Fruit fly (Drosophila melanogaster) whole organism, embryonic: ENCODE data around the gene Polr2I.

ENCODE experiments used
- Adf1 ChIP-seq: fragments of 200-800 bp; sonication (Bioruptor generic); IDR thresholded peaks from 2 replicates; pipeline ENCODE4 v1.3.6; 2022; ENCODE audit warnings: missing biosample characterization, missing genetic modification characterization
- Atf3 ChIP-seq: fragments of 200-800 bp; sonication (Bioruptor generic); optimal IDR thresholded peaks from 3 replicates; lab custom pipeline; 2016; ENCODE audit warnings: missing biosample characterization, missing genetic modification characterization
- CG11504 ChIP-seq: fragments of 200-800 bp; sonication (Bioruptor generic); optimal IDR thresholded peaks from 3 replicates; lab custom pipeline; 2019; ENCODE audit warnings: missing biosample characterization, mild to moderate bottlenecking, missing genetic modification characterization, moderate library complexity
- CG12659 ChIP-seq: fragments of 200-800 bp; sonication (Bioruptor generic); optimal IDR thresholded peaks from 3 replicates; lab custom pipeline; 2017; ENCODE audit warnings: mild to moderate bottlenecking, missing biosample characterization, missing genetic modification reagents, missing genetic modification characterization
- CG13624 ChIP-seq: fragments of 200-800 bp; sonication (Bioruptor generic); optimal IDR thresholded peaks from 2 replicates; lab custom pipeline; 2016; ENCODE audit warnings: missing biosample characterization, missing genetic modification characterization
- CG14965 ChIP-seq: fragments of 200-800 bp; sonication (Bioruptor generic); optimal IDR thresholded peaks from 2 replicates; lab custom pipeline; 2016; ENCODE audit warnings: missing biosample characterization, missing genetic modification characterization, borderline replicate concordance
- CG1602 ChIP-seq: fragments of 200-800 bp; sonication (Bioruptor generic); optimal IDR thresholded peaks from 3 replicates; lab custom pipeline; 2016; ENCODE audit warnings: missing biosample characterization, missing genetic modification characterization
- CG16779 ChIP-seq: fragments of 200-800 bp; sonication (Bioruptor generic); IDR thresholded peaks from 2 replicates; pipeline ENCODE4 v1.3.6; 2022; ENCODE audit warnings: missing biosample characterization, missing genetic modification characterization
- CG18262 ChIP-seq: fragments of 200-800 bp; optimal IDR thresholded peaks from 3 replicates; lab custom pipeline; 2019; ENCODE audit warnings: missing biosample characterization, mild to moderate bottlenecking, missing genetic modification characterization, moderate library complexity
- CG34376 ChIP-seq: fragments of 200-800 bp; sonication (Bioruptor generic); optimal IDR thresholded peaks from 2 replicates; lab custom pipeline; 2018; ENCODE audit warnings: missing biosample characterization, mild to moderate bottlenecking, missing genetic modification characterization
- CG3995 ChIP-seq: fragments of 200-800 bp; sonication (Bioruptor generic); optimal IDR thresholded peaks from 3 replicates; lab custom pipeline; 2016; ENCODE audit warnings: missing biosample characterization, missing genetic modification characterization
- CG6175 ChIP-seq: fragments of 200-800 bp; sonication (Bioruptor generic); IDR thresholded peaks from 3 replicates; pipeline ENCODE4 v1.3.6; 2022; ENCODE audit warnings: missing biosample characterization, missing genetic modification characterization
- CG6689 ChIP-seq: fragments of 200-800 bp; sonication (Bioruptor generic); IDR thresholded peaks from 2 replicates; pipeline ENCODE4 v1.3.6; 2022; ENCODE audit warnings: missing biosample characterization, missing genetic modification characterization
- CG7786 ChIP-seq: fragments of 200-800 bp; sonication (Bioruptor generic); optimal IDR thresholded peaks from 2 replicates; lab custom pipeline; 2016; ENCODE audit warnings: missing biosample characterization, missing genetic modification characterization
- CG9609 ChIP-seq: fragments of 200-800 bp; sonication (Bioruptor generic); optimal IDR thresholded peaks from 3 replicates; lab custom pipeline; 2016; ENCODE audit warnings: missing biosample characterization, missing genetic modification characterization
- CTCF ChIP-seq: fragments of 200-800 bp; sonication (Bioruptor generic); optimal IDR thresholded peaks from 2 replicates; lab custom pipeline; 2017; ENCODE audit warnings: missing biosample characterization, mild to moderate bottlenecking, missing genetic modification characterization, moderate library complexity
- Dad ChIP-seq: fragments of 200-800 bp; sonication (Bioruptor generic); optimal IDR thresholded peaks from 3 replicates; lab custom pipeline; 2016; ENCODE audit warnings: missing biosample characterization, missing genetic modification characterization
- Fer2 ChIP-seq: fragments of 200-800 bp; sonication (Bioruptor generic); optimal IDR thresholded peaks from 2 replicates; lab custom pipeline; 2018; ENCODE audit warnings: missing biosample characterization, mild to moderate bottlenecking, missing genetic modification characterization, moderate library complexity
- HmgD ChIP-seq: fragments of 200-800 bp; sonication (Bioruptor generic); optimal IDR thresholded peaks from 3 replicates; lab custom pipeline; 2016; ENCODE audit warnings: missing biosample characterization, missing genetic modification characterization
- HmgZ ChIP-seq: fragments of 200-800 bp; sonication (Bioruptor generic); optimal IDR thresholded peaks from 2 replicates; lab custom pipeline; 2018; ENCODE audit warnings: missing biosample characterization, mild to moderate bottlenecking, missing genetic modification characterization
- Med ChIP-seq: fragments of 200-800 bp; sonication (Bioruptor generic); peaks from one replicate; lab custom pipeline; 2016; ENCODE audit warnings: missing biosample characterization, missing genetic modification characterization, mild to moderate bottlenecking, inconsistent platforms, moderate library complexity
- Myb ChIP-seq: fragments of 200-800 bp; sonication (Bioruptor generic); optimal IDR thresholded peaks from 2 replicates; lab custom pipeline; 2016; ENCODE audit warnings: missing biosample characterization, missing genetic modification characterization
- Oaz ChIP-seq: fragments of 200-800 bp; sonication (Bioruptor generic); IDR thresholded peaks from 2 replicates; pipeline ENCODE4 v1.3.6; 2022; ENCODE audit warnings: missing biosample characterization, missing genetic modification characterization
- Oli ChIP-seq: fragments of 200-800 bp; sonication (Bioruptor generic); optimal IDR thresholded peaks from 2 replicates; lab custom pipeline; 2018; ENCODE audit warnings: missing biosample characterization, mild to moderate bottlenecking, missing genetic modification characterization, moderate library complexity
- Rx ChIP-seq: fragments of 200-800 bp; sonication (Bioruptor generic); IDR thresholded peaks from 2 replicates; pipeline ENCODE4 v1.3.6; 2022; ENCODE audit warnings: missing biosample characterization, missing genetic modification characterization
- Six4 ChIP-seq: fragments of 200-800 bp; sonication (Bioruptor generic); optimal IDR thresholded peaks from 2 replicates; lab custom pipeline; 2016; ENCODE audit warnings: missing biosample characterization, missing genetic modification characterization
- Sry-β ChIP-seq: fragments of 200-800 bp; sonication (Bioruptor generic); optimal IDR thresholded peaks from 2 replicates; lab custom pipeline; 2018; ENCODE audit warnings: missing biosample characterization, mild to moderate bottlenecking, missing genetic modification characterization, moderate library complexity
- Ssrp ChIP-seq: fragments of 200-800 bp; sonication (Bioruptor generic); optimal IDR thresholded peaks from 2 replicates; lab custom pipeline; 2018; ENCODE audit warnings: missing biosample characterization, mild to moderate bottlenecking, missing genetic modification characterization, moderate library complexity
- Stat92E ChIP-seq, 3 experiments: fragments of >200 bp in 2 of 3; fragments of 200-800 bp in 1 of 3; sonication (Bioruptor generic) in 1 of 3; optimal IDR thresholded peaks; 2 replicates each; lab custom pipeline; 2017 to 2019; ENCODE audit warnings: missing biosample characterization in 3 of 3, missing genetic modification characterization in 3 of 3, mild to moderate bottlenecking in 1 of 3, moderate library complexity in 1 of 3
- abd-A ChIP-seq: fragments of 200-800 bp; sonication (Bioruptor generic); optimal IDR thresholded peaks from 3 replicates; lab custom pipeline; 2019; ENCODE audit warnings: missing biosample characterization, mild to moderate bottlenecking, missing genetic modification characterization, moderate library complexity
- aop ChIP-seq: fragments of 200-800 bp; sonication (Bioruptor generic); IDR thresholded peaks from 2 replicates; pipeline ENCODE4 v1.3.6; 2022; ENCODE audit warnings: missing biosample characterization, missing genetic modification characterization
- bab2 ChIP-seq: fragments of 200-800 bp; sonication (Bioruptor generic); optimal IDR thresholded peaks from 2 replicates; lab custom pipeline; 2016; ENCODE audit warnings: missing biosample characterization, missing genetic modification characterization
- br ChIP-seq: fragments of >200 bp; optimal IDR thresholded peaks from 2 replicates; lab custom pipeline; 2017
- ci ChIP-seq: fragments of 200-800 bp; sonication (Bioruptor generic); IDR thresholded peaks from 3 replicates; pipeline ENCODE4 v1.3.6; 2022; ENCODE audit warnings: missing biosample characterization, missing genetic modification characterization
- crol ChIP-seq: fragments of 200-800 bp; sonication (Bioruptor generic); IDR thresholded peaks from 2 replicates; pipeline ENCODE4 v1.3.6; 2022; ENCODE audit warnings: missing biosample characterization, missing genetic modification characterization
- dan ChIP-seq: fragments of 200-800 bp; sonication (Bioruptor generic); IDR thresholded peaks from 2 replicates; pipeline ENCODE4 v1.3.6; 2022; ENCODE audit warnings: missing biosample characterization, missing genetic modification characterization
- ewg ChIP-seq: fragments of 200-800 bp; sonication (Bioruptor generic); optimal IDR thresholded peaks from 3 replicates; lab custom pipeline; 2017; ENCODE audit warnings: mild to moderate bottlenecking, missing biosample characterization, missing genetic modification reagents, missing genetic modification characterization
- h ChIP-seq: fragments of >200 bp; optimal IDR thresholded peaks from 2 replicates; lab custom pipeline; 2017
- inv ChIP-seq: fragments of 200-800 bp; sonication (Bioruptor generic); IDR thresholded peaks from 2 replicates; pipeline ENCODE4 v1.3.6; 2022; ENCODE audit warnings: missing biosample characterization, missing genetic modification characterization; ENCODE audit not compliant: partially characterized antibody
- kay ChIP-seq: fragments of 200-800 bp; sonication (Bioruptor generic); optimal IDR thresholded peaks from 2 replicates; lab custom pipeline; 2016; ENCODE audit warnings: missing biosample characterization, missing genetic modification characterization
- ken ChIP-seq: fragments of 200-800 bp; sonication (Bioruptor generic); IDR thresholded peaks from 3 replicates; pipeline ENCODE4 v1.3.6; 2022; ENCODE audit warnings: missing biosample characterization, missing genetic modification characterization
- lab ChIP-seq: fragments of 200-800 bp; sonication (Bioruptor generic); optimal IDR thresholded peaks from 3 replicates; lab custom pipeline; 2017; ENCODE audit warnings: missing biosample characterization, missing genetic modification characterization, mild to moderate bottlenecking, moderate library complexity, missing genetic modification reagents
- lov ChIP-seq, 2 experiments: fragments of 200-800 bp in 1 of 2; fragments of >200 bp in 1 of 2; sonication (Bioruptor generic) in 1 of 2; IDR thresholded peaks in 1 of 2; optimal IDR thresholded peaks in 1 of 2; 2 replicates in 1 of 2; 3 replicates in 1 of 2; pipeline versions ENCODE4 v1.3.6 to Lab custom; 2017 to 2022; ENCODE audit warnings: missing biosample characterization in 1 of 2, missing genetic modification characterization in 1 of 2
- onecut ChIP-seq: fragments of 200-800 bp; sonication (Bioruptor generic); IDR thresholded peaks from 2 replicates; pipeline ENCODE4 v1.3.6; 2022; ENCODE audit warnings: missing biosample characterization, missing genetic modification characterization
- pros ChIP-seq: fragments of 200-800 bp; sonication (Bioruptor generic); optimal IDR thresholded peaks from 3 replicates; lab custom pipeline; 2019; ENCODE audit warnings: missing biosample characterization, mild to moderate bottlenecking, missing genetic modification characterization, moderate library complexity
- repo ChIP-seq: fragments of 200-800 bp; sonication (Bioruptor generic); optimal IDR thresholded peaks from 2 replicates; lab custom pipeline; 2016; ENCODE audit warnings: missing biosample characterization, missing genetic modification characterization
- rib ChIP-seq: fragments of 200-800 bp; sonication (Bioruptor generic); IDR thresholded peaks from 2 replicates; pipeline ENCODE4 v1.3.6; 2022; ENCODE audit warnings: missing biosample characterization, missing genetic modification characterization
- sd ChIP-seq: fragments of 200-800 bp; sonication (Bioruptor generic); optimal IDR thresholded peaks from 3 replicates; lab custom pipeline; 2018; ENCODE audit warnings: missing biosample characterization, mild to moderate bottlenecking, missing genetic modification characterization, moderate library complexity
- stc ChIP-seq: fragments of 200-800 bp; sonication (Bioruptor generic); IDR thresholded peaks from 2 replicates; pipeline ENCODE4 v1.3.6; 2022; ENCODE audit warnings: missing biosample characterization, missing genetic modification characterization
- tna ChIP-seq: fragments of 200-800 bp; sonication (Bioruptor generic); IDR thresholded peaks from 2 replicates; pipeline ENCODE4 v1.3.6; 2022; ENCODE audit warnings: missing biosample characterization, missing genetic modification characterization; ENCODE audit not compliant: partially characterized antibody

The Polr2I gene

DNA sequence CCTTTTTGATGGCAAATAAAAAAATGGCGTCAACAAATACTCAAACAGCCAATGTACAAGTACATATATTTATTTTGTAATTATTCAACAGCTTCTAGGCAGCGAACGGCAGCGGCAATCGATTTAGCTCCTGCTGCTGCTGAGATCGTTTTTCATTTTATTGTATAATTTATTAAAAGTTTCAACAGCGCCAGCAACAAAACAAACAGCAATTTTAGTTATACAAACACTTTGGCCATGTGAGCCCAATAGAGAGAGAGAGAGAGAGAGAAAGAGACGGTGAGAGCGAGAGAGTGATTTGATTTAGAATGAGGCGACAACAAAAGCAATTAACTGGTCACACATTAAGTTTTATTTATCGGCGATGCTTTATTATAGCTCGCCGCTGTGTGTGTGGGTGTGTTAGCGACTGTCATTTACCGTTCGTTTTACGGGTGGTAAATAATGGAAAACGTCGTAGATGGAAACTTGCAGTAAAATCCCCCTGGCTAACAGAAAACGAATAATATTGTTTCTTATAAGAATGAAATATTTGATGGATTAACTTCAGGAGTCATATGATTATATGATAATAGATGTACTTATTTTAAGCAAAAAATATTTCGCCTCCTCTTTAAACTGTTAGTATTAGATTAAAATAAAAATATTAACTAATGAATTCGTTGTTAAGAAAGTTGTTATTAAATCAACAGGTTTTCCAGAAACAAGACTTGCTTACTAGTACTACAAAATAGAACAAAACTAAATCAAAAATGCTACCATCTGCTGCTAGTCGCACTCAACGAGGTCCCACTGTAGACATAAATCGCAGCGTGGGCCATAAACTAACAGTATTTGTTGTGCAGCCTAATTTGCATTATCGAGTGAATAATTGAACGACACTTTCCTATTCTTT is 23.6 kb upstream of the Polr2I start (continued):
- no peak for TF ChIP-seq Rx (GFP tag; lab: Robert Waterston, UW)
- TF ChIP-seq Six4 (GFP tag; lab: Kevin White, UChicago), result no peak
- TF ChIP-seq abd-A, result peak; percentile 90
- peak; percentile 83 for TF ChIP-seq Med (GFP tag; lab: Kevin White, UChicago)
- TF ChIP-seq CG6175 (GFP tag; lab: Robert Waterston, UW), result no peak
- peak; percentile 3 for TF ChIP-seq ewg
- TF ChIP-seq HmgD, result no peak
- TF ChIP-seq inv, result no peak
- TF ChIP-seq ci (GFP tag; lab: Robert Waterston, UW), result no peak
- no peak for TF ChIP-seq Adf1
- TF ChIP-seq repo (GFP tag; lab: Kevin White, UChicago), result no peak
- TF ChIP-seq br (lab: Kevin White, UChicago), result no peak
- no peak for TF ChIP-seq CG6689 (GFP tag; lab: Robert Waterston, UW)
- no peak for TF ChIP-seq h (lab: Kevin White, UChicago)
- no peak for TF ChIP-seq tna (GFP tag; lab: Robert Waterston, UW)
- TF ChIP-seq CG14965 (GFP tag; lab: Kevin White, UChicago), result no peak
- no peak for TF ChIP-seq CG9609 (GFP tag; lab: Kevin White, UChicago)
- TF ChIP-seq dan (GFP tag; lab: Robert Waterston, UW), result no peak
- TF ChIP-seq kay (GFP tag; lab: Kevin White, UChicago), result no peak
- no peak for TF ChIP-seq CG16779 (GFP tag; lab: Robert Waterston, UW)
- TF ChIP-seq onecut (GFP tag; lab: Robert Waterston, UW), result peak; percentile 14; the same call in 1 of the 2 replicates
- TF ChIP-seq CG12659 (GFP tag; lab: Kevin White, UChicago), result peak; percentile 13
- no peak for TF ChIP-seq Atf3
- TF ChIP-seq ken (GFP tag; lab: Robert Waterston, UW), result no peak
- TF ChIP-seq Stat92E (GFP tag; optimal IDR thresholded peaks at IDR 0.05; lab: Kevin White, UChicago), result peak in 1 of 3 experiments; percentile 84
- TF ChIP-seq HmgZ (tag; lab: Kevin White, UChicago), result peak; percentile 1
- peak; percentile 34 for TF ChIP-seq Oli (tag; lab: Kevin White, UChicago)
- TF ChIP-seq Fer2 (tag; lab: Kevin White, UChicago), result no peak
- no peak for TF ChIP-seq lov (optimal IDR thresholded peaks at IDR 0.05; lab: Kevin White, UChicago)
- no peak for TF ChIP-seq lov (GFP tag; IDR thresholded peaks at IDR 0.05; lab: Robert Waterston, UW)
- TF ChIP-seq Oaz (GFP tag; lab: Robert Waterston, UW), result no peak
- TF ChIP-seq pros, result no peak
- TF ChIP-seq CG18262 (tag; lab: Kevin White, UChicago), result peak; percentile 10
- TF ChIP-seq CG3995, result no peak
- peak; percentile 79 for TF ChIP-seq sd (tag; lab: Kevin White, UChicago)
- TF ChIP-seq aop (GFP tag; lab: Robert Waterston, UW), result no peak
- TF ChIP-seq Dad (GFP tag; lab: Kevin White, UChicago), result no peak
- TF ChIP-seq stc (GFP tag; lab: Robert Waterston, UW), result no peak
- TF ChIP-seq lab (GFP tag; lab: Kevin White, UChicago), result peak; percentile 42
- TF ChIP-seq CG7786 (GFP tag; lab: Kevin White, UChicago), result no peak
- TF ChIP-seq crol (GFP tag; lab: Robert Waterston, UW), result no peak
- TF ChIP-seq CG13624, result no peak
- TF ChIP-seq Sry-β (GFP tag; lab: Kevin White, UChicago), result no peak
- no peak for TF ChIP-seq rib (GFP tag; lab: Robert Waterston, UW)
- peak; percentile 35 for TF ChIP-seq CG11504 (tag; lab: Kevin White, UChicago)
- no peak for TF ChIP-seq Myb
- TF ChIP-seq Ssrp, result peak; percentile 11
- TF ChIP-seq CG1602, result peak; percentile 10
- no peak for TF ChIP-seq CTCF
- TF ChIP-seq bab2 (GFP tag; lab: Kevin White, UChicago), result no peak
- TF ChIP-seq CG34376 (GFP tag; lab: Kevin White, UChicago), result peak; percentile 51
